Worm (Caenorhabditis elegans): ENCODE data around the gene memb-1.

DNA sequence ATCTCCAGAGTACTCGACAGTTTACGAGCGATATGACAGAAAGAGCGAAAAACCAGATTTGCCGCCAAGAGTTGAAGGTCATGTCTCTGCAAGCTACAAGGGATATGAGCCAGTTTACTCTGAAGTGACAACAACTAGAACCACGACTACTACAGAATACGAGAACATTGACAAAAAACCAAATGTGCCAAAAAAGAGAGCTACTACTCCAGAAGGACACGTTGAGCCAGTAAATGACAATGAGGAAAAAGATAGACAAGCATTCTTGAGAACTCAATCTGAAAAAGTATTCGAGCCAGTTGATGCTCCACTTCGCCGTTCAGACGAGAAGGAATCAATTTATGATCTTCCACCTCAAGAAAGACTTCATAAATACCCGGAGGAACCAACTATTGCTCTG lies 24.0 kb downstream of the memb-1 start:
- no peak for TF ChIP-seq mdl-1 (tag; optimal IDR thresholded peaks at IDR 0.05)
- TF ChIP-seq egl-27 (tag; optimal IDR thresholded peaks at IDR 0.05) = no peak
- no peak for TF ChIP-seq unc-62 (GFP tag; optimal IDR thresholded peaks at IDR 0.05)
- TF ChIP-seq snu-23 (GFP tag; optimal IDR thresholded peaks at IDR 0.05) = no peak
- no peak for TF ChIP-seq ets-5 (GFP tag; IDR thresholded peaks at IDR 0.05)
- no peak for TF ChIP-seq lin-35 (GFP tag; optimal IDR thresholded peaks at IDR 0.05)
- no peak for TF ChIP-seq elt-3 (tag; optimal IDR thresholded peaks at IDR 0.05)
- TF ChIP-seq nhr-237 (tag; optimal IDR thresholded peaks at IDR 0.05) = no peak

All from whole organism, L1 larva.